Worm (Caenorhabditis elegans): ENCODE measurements around the gene F54C9.7.

ce11 chrII:8610085-8610484, 36.9 kb downstream of the F54C9.7 start, which contains the start of gene F28C6.9:
- TF ChIP-seq ama-1 (optimal IDR thresholded peaks at IDR 0.05) (no peak), ceh-36 (tag; optimal IDR thresholded peaks at IDR 0.05) (no peak), ets-7 (tag; optimal IDR thresholded peaks at IDR 0.05) (no peak), hmbx-1 (tag; optimal IDR thresholded peaks at IDR 0.05) (no peak), hmg-4 (GFP tag; optimal IDR thresholded peaks at IDR 0.05) (no peak), aly-1 (tag; optimal IDR thresholded peaks at IDR 0.05) (no peak)
